Worm (Caenorhabditis elegans): ENCODE data around the gene W06A7.4.

W06A7.4 gene

ce11 chrV:14848510-14849206 is 24.4 kb downstream of the W06A7.4 start (continued):
- TF ChIP-seq ZK185.1 (tag; optimal IDR thresholded peaks at IDR 0.05; ENCODE audit: poor library complexity, severe bottlenecking), result no peak
- no peak for TF ChIP-seq nfya-1 (tag; optimal IDR thresholded peaks at IDR 0.05; ENCODE audit: borderline replicate concordance, insufficient read depth)
- TF ChIP-seq snpc-1.1 (tag; optimal IDR thresholded peaks at IDR 0.05; ENCODE audit: insufficient read depth), result no peak
- TF ChIP-seq aptf-2 (GFP tag; conservative IDR thresholded peaks at IDR 0.05), result no peak
- TF ChIP-seq dpl-1 (GFP tag; optimal IDR thresholded peaks at IDR 0.05), result no peak
- TF ChIP-seq die-1 (tag; optimal IDR thresholded peaks at IDR 0.05), result no peak
- TF ChIP-seq rpc-1 (optimal IDR thresholded peaks at IDR 0.05), result no peak
- no peak for TF ChIP-seq rpc-1 (tag; optimal IDR thresholded peaks at IDR 0.05)
- TF ChIP-seq hrde-1 (tag; optimal IDR thresholded peaks at IDR 0.05; ENCODE audit: borderline replicate concordance), result no peak
- TF ChIP-seq egrh-3 (GFP tag; IDR thresholded peaks at IDR 0.05), result no peak
- no peak for TF ChIP-seq F10E7.11 (tag; optimal IDR thresholded peaks at IDR 0.05)
- TF ChIP-seq attf-6 (GFP tag; IDR thresholded peaks at IDR 0.05), result no peak
- TF ChIP-seq hlh-26 (GFP tag; conservative IDR thresholded peaks at IDR 0.05), result no peak
- no peak for TF ChIP-seq Y53F4B.3 (GFP tag; IDR thresholded peaks at IDR 0.05)
- peak; percentile 85 for TF ChIP-seq somi-1 (GFP tag; optimal IDR thresholded peaks at IDR 0.05)
- TF ChIP-seq ceh-27 (GFP tag; optimal IDR thresholded peaks at IDR 0.05), result no peak
- no peak for TF ChIP-seq F49E8.2 (tag; optimal IDR thresholded peaks at IDR 0.05; ENCODE audit: insufficient read depth)
- peak; percentile 72 for TF ChIP-seq attf-5 (GFP tag; optimal IDR thresholded peaks at IDR 0.05)
- no peak for TF ChIP-seq cebp-2 (GFP tag; IDR thresholded peaks at IDR 0.05)
- no peak for TF ChIP-seq madf-6 (GFP tag; IDR thresholded peaks at IDR 0.05)
- no peak for TF ChIP-seq ztf-18 (tag; optimal IDR thresholded peaks at IDR 0.05)
- no peak for TF ChIP-seq F37B4.10 (GFP tag; IDR thresholded peaks at IDR 0.05)
- no peak for TF ChIP-seq B0035.1 (tag; optimal IDR thresholded peaks at IDR 0.05)
- no peak for TF ChIP-seq hsf-1 (GFP tag; IDR thresholded peaks at IDR 0.05)
- no peak for TF ChIP-seq ztf-25 (GFP tag; IDR thresholded peaks at IDR 0.05)
- no peak for TF ChIP-seq F55B11.4 (tag; optimal IDR thresholded peaks at IDR 0.05; ENCODE audit: borderline replicate concordance, insufficient read depth)
- TF ChIP-seq K12H6.12 (tag; optimal IDR thresholded peaks at IDR 0.05), result peak; percentile 33
- TF ChIP-seq ets-4 (GFP tag; optimal IDR thresholded peaks at IDR 0.05), result no peak
- peak; percentile 46; the same call in 1 of the 2 replicates for TF ChIP-seq cebp-1 (GFP tag; IDR thresholded peaks at IDR 0.05)
- TF ChIP-seq cebp-1 (tag; optimal IDR thresholded peaks at IDR 0.05), result peak; percentile 75
- peak; percentile 57 to 85 for TF ChIP-seq let-607 (tag; optimal IDR thresholded peaks at IDR 0.05)
- TF ChIP-seq ceh-100 (GFP tag; IDR thresholded peaks at IDR 0.05), result no peak
- TF ChIP-seq atf-7 (tag; optimal IDR thresholded peaks at IDR 0.05), result peak; percentile 60
- no peak for TF ChIP-seq gei-17 (GFP tag; optimal IDR thresholded peaks at IDR 0.05)
- no peak for TF ChIP-seq ceh-91 (GFP tag; IDR thresholded peaks at IDR 0.05)
- TF ChIP-seq mel-28 (tag; optimal IDR thresholded peaks at IDR 0.05; ENCODE audit: borderline replicate concordance), result no peak
- no peak for TF ChIP-seq zfh-2 (GFP tag; conservative IDR thresholded peaks at IDR 0.05)
- no peak for TF ChIP-seq Y53G8AR.9 (GFP tag; conservative IDR thresholded peaks at IDR 0.05)
- no peak for TF ChIP-seq nfya-2 (GFP tag; IDR thresholded peaks at IDR 0.05)
- no peak for TF ChIP-seq bed-2 (GFP tag; IDR thresholded peaks at IDR 0.05)
- no peak for TF ChIP-seq sptf-2 (GFP tag; optimal IDR thresholded peaks at IDR 0.05)
- no peak for TF ChIP-seq sdz-38 (tag; optimal IDR thresholded peaks at IDR 0.05)
- no peak for TF ChIP-seq tlf-1 (GFP tag; optimal IDR thresholded peaks at IDR 0.05)
- TF ChIP-seq snpc-3.4 (tag; optimal IDR thresholded peaks at IDR 0.05), result no peak
- TF ChIP-seq F57A8.1 (GFP tag; optimal IDR thresholded peaks at IDR 0.05), result no peak
- TF ChIP-seq lin-40 (tag; optimal IDR thresholded peaks at IDR 0.05), result peak; percentile 75
- TF ChIP-seq ztf-26 (tag; optimal IDR thresholded peaks at IDR 0.05), result peak; percentile 65
